Fruit fly (Drosophila melanogaster) whole organism, embryonic: ENCODE results near the gene unk.

ENCODE experiments used
- Adf1 ChIP-seq: fragments of 200-800 bp; sonication (Bioruptor generic); IDR thresholded peaks from 2 replicates; pipeline ENCODE4 v1.3.6; 2022; ENCODE audit warnings: missing biosample characterization, missing genetic modification characterization
- CG10979 ChIP-seq: fragments of 200-800 bp; sonication (Bioruptor generic); optimal IDR thresholded peaks from 2 replicates; lab custom pipeline; 2018; ENCODE audit warnings: missing biosample characterization, mild to moderate bottlenecking, missing genetic modification characterization, moderate library complexity
- CG11504 ChIP-seq: fragments of 200-800 bp; sonication (Bioruptor generic); optimal IDR thresholded peaks from 3 replicates; lab custom pipeline; 2019; ENCODE audit warnings: missing biosample characterization, mild to moderate bottlenecking, missing genetic modification characterization, moderate library complexity
- CG12219 ChIP-seq: fragments of 200-800 bp; sonication (Bioruptor generic); optimal IDR thresholded peaks from 3 replicates; lab custom pipeline; 2018; ENCODE audit warnings: missing biosample characterization, mild to moderate bottlenecking, missing genetic modification characterization
- CG1233 ChIP-seq: fragments of 200-800 bp; sonication (Bioruptor generic); optimal IDR thresholded peaks from 4 replicates; lab custom pipeline; 2018; ENCODE audit warnings: missing biosample characterization, mild to moderate bottlenecking, missing genetic modification characterization
- CG16779 ChIP-seq: fragments of 200-800 bp; sonication (Bioruptor generic); IDR thresholded peaks from 2 replicates; pipeline ENCODE4 v1.3.6; 2022; ENCODE audit warnings: missing biosample characterization, missing genetic modification characterization
- CG16813 ChIP-seq: fragments of 200-800 bp; sonication (Bioruptor generic); IDR thresholded peaks from 3 replicates; pipeline ENCODE4 v1.3.6; 2022; ENCODE audit warnings: missing biosample characterization, missing genetic modification characterization; ENCODE audit not compliant: partially characterized antibody
- CG18011 ChIP-seq: fragments of 200-800 bp; sonication (Bioruptor generic); optimal IDR thresholded peaks from 2 replicates; lab custom pipeline; 2017; ENCODE audit warnings: missing biosample characterization, missing genetic modification characterization, mild to moderate bottlenecking, moderate library complexity, missing genotype
- CG18262 ChIP-seq: fragments of 200-800 bp; optimal IDR thresholded peaks from 3 replicates; lab custom pipeline; 2019; ENCODE audit warnings: missing biosample characterization, mild to moderate bottlenecking, missing genetic modification characterization, moderate library complexity
- CG18764 ChIP-seq: fragments of 200-800 bp; sonication (Bioruptor generic); optimal IDR thresholded peaks from 3 replicates; lab custom pipeline; 2016; ENCODE audit warnings: missing biosample characterization, missing genetic modification characterization
- CG2202 ChIP-seq: fragments of 200-800 bp; sonication (Bioruptor generic); optimal IDR thresholded peaks from 2 replicates; lab custom pipeline; 2018; ENCODE audit warnings: missing biosample characterization, mild to moderate bottlenecking, missing genetic modification characterization
- CG2712 ChIP-seq: fragments of 200-800 bp; optimal IDR thresholded peaks from 3 replicates; lab custom pipeline; 2019; ENCODE audit warnings: missing biosample characterization, mild to moderate bottlenecking, missing genetic modification characterization, moderate library complexity
- CG4360 ChIP-seq: fragments of 200-800 bp; sonication (Bioruptor generic); IDR thresholded peaks from 2 replicates; pipeline ENCODE4 v1.3.6; 2022; ENCODE audit warnings: missing biosample characterization, missing genetic modification characterization
- CG6854 ChIP-seq: fragments of 200-800 bp; sonication (Bioruptor generic); optimal IDR thresholded peaks from 3 replicates; lab custom pipeline; 2017; ENCODE audit warnings: missing biosample characterization, mild to moderate bottlenecking, missing genetic modification characterization
- CG7372 ChIP-seq: fragments of 200-800 bp; sonication (Bioruptor generic); IDR thresholded peaks from 2 replicates; pipeline ENCODE4 v1.3.6; 2022; ENCODE audit warnings: missing biosample characterization, missing genetic modification characterization
- CG7556 ChIP-seq: fragments of 200-800 bp; sonication (Bioruptor generic); optimal IDR thresholded peaks from 2 replicates; lab custom pipeline; 2017; ENCODE audit warnings: missing biosample characterization, mild to moderate bottlenecking, missing genetic modification characterization
- CG7928 ChIP-seq: fragments of 200-800 bp; sonication (Bioruptor generic); optimal IDR thresholded peaks from 2 replicates; lab custom pipeline; 2017; ENCODE audit warnings: missing biosample characterization, mild to moderate bottlenecking, missing genetic modification characterization
- CG9609 ChIP-seq: fragments of 200-800 bp; sonication (Bioruptor generic); optimal IDR thresholded peaks from 3 replicates; lab custom pipeline; 2016; ENCODE audit warnings: missing biosample characterization, missing genetic modification characterization
- CkIIα-i1 ChIP-seq: fragments of 200-800 bp; sonication (Bioruptor generic); IDR thresholded peaks from 2 replicates; pipeline ENCODE4 v1.3.6; 2022; ENCODE audit warnings: missing biosample characterization, missing genetic modification characterization
- D19A ChIP-seq: fragments of 200-800 bp; optimal IDR thresholded peaks from 3 replicates; lab custom pipeline; 2019; ENCODE audit warnings: missing biosample characterization, mild to moderate bottlenecking, missing genetic modification characterization, moderate library complexity
- Deaf1 ChIP-seq: fragments of 200-800 bp; optimal IDR thresholded peaks from 3 replicates; lab custom pipeline; 2019; ENCODE audit warnings: missing biosample characterization, mild to moderate bottlenecking, missing genetic modification characterization, moderate library complexity
- Drgx ChIP-seq: fragments of 200-800 bp; sonication (Bioruptor generic); IDR thresholded peaks from 2 replicates; pipeline ENCODE4 v1.3.6; 2022; ENCODE audit warnings: missing biosample characterization, missing genetic modification characterization
- Eip74EF ChIP-seq, 2 experiments: fragments of 200-800 bp in 1 of 2; fragments of >200 bp in 1 of 2; sonication (Bioruptor generic) in 1 of 2; optimal IDR thresholded peaks; 2 replicates each; lab custom pipeline; 2017 to 2019; ENCODE audit warnings: missing biosample characterization in 2 of 2, missing genetic modification characterization in 2 of 2, mild to moderate bottlenecking in 1 of 2, moderate library complexity in 1 of 2
- H15 ChIP-seq: fragments of 200-800 bp; sonication (Bioruptor generic); IDR thresholded peaks from 3 replicates; pipeline ENCODE4 v1.3.6; 2022; ENCODE audit warnings: missing biosample characterization, missing genetic modification characterization
- H2.0 ChIP-seq: fragments of 200-800 bp; sonication (Bioruptor generic); IDR thresholded peaks from 2 replicates; pipeline ENCODE4 v1.3.6; 2022; ENCODE audit warnings: missing biosample characterization, missing genetic modification characterization
- HLH4C ChIP-seq: fragments of 200-800 bp; sonication (Bioruptor generic); IDR thresholded peaks from 3 replicates; pipeline ENCODE4 v1.3.6; 2022; ENCODE audit warnings: missing biosample characterization, missing genetic modification characterization; ENCODE audit not compliant: partially characterized antibody
- Med ChIP-seq: fragments of 200-800 bp; sonication (Bioruptor generic); peaks from one replicate; lab custom pipeline; 2016; ENCODE audit warnings: missing biosample characterization, missing genetic modification characterization, mild to moderate bottlenecking, inconsistent platforms, moderate library complexity
- Neu2 ChIP-seq: fragments of 200-800 bp; sonication (Bioruptor generic); optimal IDR thresholded peaks from 3 replicates; lab custom pipeline; 2016; ENCODE audit warnings: missing biosample characterization, missing genetic modification characterization, borderline replicate concordance
- Sin3A ChIP-seq: fragments of >200 bp; optimal IDR thresholded peaks from 2 replicates; lab custom pipeline; 2018
- onecut ChIP-seq: fragments of 200-800 bp; sonication (Bioruptor generic); IDR thresholded peaks from 2 replicates; pipeline ENCODE4 v1.3.6; 2022; ENCODE audit warnings: missing biosample characterization, missing genetic modification characterization
- otp ChIP-seq: fragments of 200-800 bp; sonication (Bioruptor generic); IDR thresholded peaks from 3 replicates; pipeline ENCODE4, ENCODE4 v1.3.6; 2022; ENCODE audit warnings: missing biosample characterization, missing genetic modification characterization
- pfk ChIP-seq: fragments of 200-800 bp; sonication (Bioruptor generic); optimal IDR thresholded peaks from 2 replicates; lab custom pipeline; 2018; ENCODE audit warnings: missing biosample characterization, mild to moderate bottlenecking, missing genetic modification characterization, moderate library complexity
- repo ChIP-seq: fragments of 200-800 bp; sonication (Bioruptor generic); optimal IDR thresholded peaks from 2 replicates; lab custom pipeline; 2016; ENCODE audit warnings: missing biosample characterization, missing genetic modification characterization
- row ChIP-seq: fragments of 200-800 bp; sonication (Bioruptor generic); IDR thresholded peaks from 3 replicates; pipeline ENCODE4 v1.3.6; 2022; ENCODE audit warnings: missing biosample characterization, missing genetic modification characterization
- sd ChIP-seq: fragments of 200-800 bp; sonication (Bioruptor generic); optimal IDR thresholded peaks from 3 replicates; lab custom pipeline; 2018; ENCODE audit warnings: missing biosample characterization, mild to moderate bottlenecking, missing genetic modification characterization, moderate library complexity
- sr ChIP-seq: fragments of 200-800 bp; sonication (Bioruptor generic); IDR thresholded peaks from 3 replicates; pipeline ENCODE4 v1.3.6; 2022; ENCODE audit warnings: missing biosample characterization, missing genetic modification characterization
- tgo ChIP-seq: fragments of 200-800 bp; sonication (Bioruptor generic); IDR thresholded peaks from 3 replicates; pipeline ENCODE4 v1.3.6; 2022; ENCODE audit warnings: missing biosample characterization, missing genetic modification characterization
- tll ChIP-seq, 2 experiments: fragments of 200-800 bp in 1 of 2; fragments of >200 bp in 1 of 2; sonication (Bioruptor generic) in 1 of 2; optimal IDR thresholded peaks; 2 replicates each; lab custom pipeline; 2017 to 2019; ENCODE audit warnings: missing biosample characterization in 2 of 2, missing genetic modification characterization in 2 of 2, mild to moderate bottlenecking in 1 of 2, moderate library complexity in 1 of 2
- toy ChIP-seq: fragments of 200-800 bp; sonication (Bioruptor generic); IDR thresholded peaks from 2 replicates; pipeline ENCODE4 v1.3.6; 2022; ENCODE audit warnings: missing biosample characterization, missing genetic modification characterization
- trh ChIP-seq: fragments of 200-800 bp; sonication (Bioruptor generic); optimal IDR thresholded peaks from 2 replicates; lab custom pipeline; 2016; ENCODE audit warnings: missing biosample characterization, missing genetic modification characterization
- ttk ChIP-seq: fragments of 200-800 bp; sonication (Bioruptor generic); IDR thresholded peaks from 2 replicates; pipeline ENCODE4 v2.1.2; 2022; ENCODE audit warnings: missing biosample characterization, missing genetic modification characterization
- unpg ChIP-seq: fragments of 200-800 bp; sonication (Bioruptor generic); optimal IDR thresholded peaks from 3 replicates; lab custom pipeline; 2018; ENCODE audit warnings: missing biosample characterization, mild to moderate bottlenecking, missing genetic modification characterization, moderate library complexity
- usp ChIP-seq: fragments of >200 bp; optimal IDR thresholded peaks from 2 replicates; lab custom pipeline; 2017; ENCODE audit warnings: missing biosample characterization, missing genetic modification characterization
- vnd ChIP-seq: fragments of 200-800 bp; sonication (Bioruptor generic); IDR thresholded peaks from 3 replicates; pipeline ENCODE4 v1.3.6; 2022; ENCODE audit warnings: missing biosample characterization, missing genetic modification characterization; ENCODE audit not compliant: partially characterized antibody
- zen ChIP-seq: fragments of 200-800 bp; sonication (Bioruptor generic); optimal IDR thresholded peaks from 3 replicates; lab custom pipeline; 2018; ENCODE audit warnings: missing biosample characterization, mild to moderate bottlenecking, missing genetic modification characterization, moderate library complexity
- zen2 ChIP-seq: fragments of 200-800 bp; sonication (Bioruptor generic); IDR thresholded peaks from 3 replicates; pipeline ENCODE4 v1.3.6; 2022; ENCODE audit warnings: missing biosample characterization, missing genetic modification characterization; ENCODE audit not compliant: partially characterized antibody

The unk gene

DNA sequence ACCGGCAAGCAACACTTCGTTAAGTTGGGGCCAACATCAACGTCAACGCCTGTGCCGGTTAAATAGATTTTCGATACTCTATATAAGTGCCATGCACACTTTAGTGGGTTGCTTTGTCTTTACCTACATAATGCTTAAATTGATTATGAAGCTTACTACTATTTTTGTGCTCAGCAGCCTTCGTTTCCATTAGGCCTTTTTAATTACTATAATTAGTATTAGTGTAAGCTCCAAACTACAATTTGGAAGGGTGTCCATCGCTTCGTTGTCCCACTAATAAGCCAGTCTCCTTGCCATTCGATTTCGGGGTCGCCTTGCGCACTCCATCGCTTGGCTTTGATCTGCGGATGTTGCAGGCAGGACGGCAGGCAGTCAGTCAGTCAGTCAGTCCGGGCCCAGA lies 10.0 kb downstream of the unk start (continued):
- TF ChIP-seq onecut (GFP tag; lab: Robert Waterston, UW) (no peak), CG10979 (tag; lab: Kevin White, UChicago) (peak; percentile 0), Eip74EF (GFP tag; optimal IDR thresholded peaks at IDR 0.05; lab: Kevin White, UChicago) (no peak), CG2712 (tag; lab: Kevin White, UChicago) (peak; percentile 16), Med (GFP tag; lab: Kevin White, UChicago) (peak; percentile 47), Adf1 (no peak), usp (no peak), sr (no peak), unpg (GFP tag; lab: Kevin White, UChicago) (peak; percentile 3), vnd (GFP tag; lab: Robert Waterston, UW) (no peak), zen2 (GFP tag; lab: Robert Waterston, UW) (no peak), CG7928 (GFP tag; lab: Kevin White, UChicago) (no peak), D19A (tag; lab: Kevin White, UChicago) (peak; percentile 88), tgo (GFP tag; lab: Robert Waterston, UW) (0 out of 3 replicates have a peak, but pooled peaks have one; percentile 19), toy (no peak)

DNA sequence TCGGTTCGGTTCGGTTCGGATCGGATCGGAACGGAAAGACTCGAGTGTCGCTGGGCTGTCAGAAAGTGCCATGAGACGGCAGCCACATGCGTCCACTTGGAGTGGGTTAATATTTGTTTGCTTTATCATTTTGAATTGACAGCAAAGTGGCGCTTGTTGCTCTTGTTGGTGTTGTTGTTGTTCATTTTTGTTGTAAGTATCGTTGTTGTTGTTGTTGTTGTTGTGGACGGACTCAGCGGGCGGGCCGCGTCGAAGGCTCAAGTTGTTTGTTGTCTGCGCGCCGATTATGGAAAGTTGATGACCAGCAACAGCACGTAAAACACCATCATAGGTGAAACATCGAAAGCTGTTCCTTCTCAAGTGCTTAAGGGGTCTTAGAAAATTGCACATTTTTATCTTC lies 10.6 kb downstream of the unk start:
- 0 out of 3 replicates have a peak, but pooled peaks have one; percentile 10 for TF ChIP-seq H15 (GFP tag; lab: Robert Waterston, UW)
- peak; percentile 57 for TF ChIP-seq pfk
- no peak for TF ChIP-seq Sin3A (lab: Kevin White, UChicago)
- TF ChIP-seq CG4360 (GFP tag; lab: Robert Waterston, UW) = peak; percentile 94
- peak; percentile 28 for TF ChIP-seq Deaf1 (tag; lab: Kevin White, UChicago)

DNA sequence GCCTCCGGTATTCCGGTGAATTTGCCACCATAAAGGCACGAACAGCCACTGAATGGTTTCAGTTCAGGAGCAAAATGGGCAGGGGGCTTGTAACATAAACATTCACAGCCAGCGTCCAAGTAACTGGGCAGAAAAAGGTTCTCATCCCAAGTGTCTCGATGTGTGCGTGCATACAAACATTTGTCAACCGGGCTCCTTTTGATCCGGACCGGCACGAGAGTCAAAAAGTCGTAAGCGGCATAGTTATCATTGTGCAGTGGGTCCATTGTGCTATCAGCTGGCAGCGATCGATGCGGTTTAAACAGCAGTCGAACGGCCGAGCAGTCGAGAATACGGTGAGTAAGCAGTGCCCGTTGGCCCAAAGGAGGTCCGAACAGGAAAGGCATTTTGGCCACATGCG lies 12.0 kb downstream of the unk start:
- TF ChIP-seq HLH4C (GFP tag; lab: Robert Waterston, UW) (no peak), CG18011 (GFP tag; lab: Kevin White, UChicago) (no peak), CG1233 (no peak), CG18764 (GFP tag; lab: Kevin White, UChicago) (no peak), tll (GFP tag; optimal IDR thresholded peaks at IDR 0.05; lab: Kevin White, UChicago) (peak in 1 of 2 experiments; percentile 0), trh (GFP tag; lab: Kevin White, UChicago) (no peak), CG12219 (GFP tag; lab: Kevin White, UChicago) (no peak), CG16813 (GFP tag; lab: Robert Waterston, UW) (no peak), CG9609 (GFP tag; lab: Kevin White, UChicago) (no peak), ttk (GFP tag; lab: Robert Waterston, UW) (no peak), Neu2 (GFP tag; lab: Kevin White, UChicago) (peak; percentile 94), zen (tag; lab: Kevin White, UChicago) (peak; percentile 33), onecut (GFP tag; lab: Robert Waterston, UW) (no peak), CG2202 (tag; lab: Kevin White, UChicago) (no peak), repo (GFP tag; lab: Kevin White, UChicago) (no peak), CG18262 (tag; lab: Kevin White, UChicago) (no peak), CG16779 (no peak)

DNA sequence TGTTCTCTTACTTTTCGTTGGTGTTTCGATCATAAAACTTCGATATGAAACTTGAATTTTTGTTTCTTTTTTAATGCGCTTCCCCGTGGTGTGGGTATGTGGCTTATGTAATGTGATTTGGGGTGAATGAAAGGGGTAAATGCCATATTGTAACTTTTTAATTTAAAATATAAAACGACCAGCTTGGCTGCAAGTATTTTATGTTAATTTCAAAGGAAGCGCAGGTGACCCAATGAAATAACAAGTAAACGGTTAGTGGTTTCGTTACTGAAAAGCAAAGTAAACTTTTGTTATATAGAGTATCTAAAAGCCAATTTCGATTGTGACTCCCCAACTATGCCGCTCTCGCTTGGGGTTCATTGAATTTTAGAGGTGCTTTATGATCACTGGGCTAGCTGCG lies 13.0 kb downstream of the unk start:
- TF ChIP-seq CG7372 = no peak
- TF ChIP-seq Deaf1 (tag; lab: Kevin White, UChicago) = no peak
- peak; percentile 2 for TF ChIP-seq sd (tag; lab: Kevin White, UChicago)
- no peak for TF ChIP-seq CkIIα-i1
- TF ChIP-seq CG2712 (tag; lab: Kevin White, UChicago) = peak; percentile 29
- peak; percentile 52 for TF ChIP-seq D19A (tag; lab: Kevin White, UChicago)
- no peak for TF ChIP-seq CG6854
- peak; percentile 51; the same call in 1 of the 3 replicates for TF ChIP-seq row (GFP tag; lab: Robert Waterston, UW)
- 0 out of 2 replicates have a peak, but pooled peaks have one; percentile 23 for TF ChIP-seq Drgx (GFP tag; lab: Robert Waterston, UW)
- TF ChIP-seq otp = no peak
- TF ChIP-seq H2.0 = no peak
- peak; percentile 20 for TF ChIP-seq CG11504
- TF ChIP-seq Med (GFP tag; lab: Kevin White, UChicago) = peak; percentile 64
- TF ChIP-seq CG7556 (GFP tag; lab: Kevin White, UChicago) = no peak
